Fruit fly (Drosophila melanogaster): ENCODE results near the gene S-Lap1.

S-Lap1 gene

dm6 chr3L:8667809-8668593 is 51.0 kb downstream of the S-Lap1 start (continued):
- no peak for TF ChIP-seq Fer3 (tag; optimal IDR thresholded peaks at IDR 0.05)
- TF ChIP-seq CG6813 (GFP tag; optimal IDR thresholded peaks at IDR 0.05): no peak
- peak; percentile 41; the same call in 1 of the 2 replicates for TF ChIP-seq stc (GFP tag; IDR thresholded peaks at IDR 0.05)
- TF ChIP-seq Sox100B (GFP tag; optimal IDR thresholded peaks at IDR 0.05): peak; percentile 43
- no peak for TF ChIP-seq CG8478 (optimal IDR thresholded peaks at IDR 0.05)
- TF ChIP-seq tx (GFP tag; optimal IDR thresholded peaks at IDR 0.05): no peak
- TF ChIP-seq CG12155 (GFP tag; optimal IDR thresholded peaks at IDR 0.05): no peak
- no peak for TF ChIP-seq Hr78 (GFP tag; optimal IDR thresholded peaks at IDR 0.05)
- TF ChIP-seq tin (GFP tag; optimal IDR thresholded peaks at IDR 0.05): no peak
- TF ChIP-seq fru (optimal IDR thresholded peaks at IDR 0.05): no peak
- no peak for TF ChIP-seq fd3F (GFP tag; optimal IDR thresholded peaks at IDR 0.05)
- TF ChIP-seq ase (GFP tag; IDR thresholded peaks at IDR 0.05): no peak
- TF ChIP-seq E2f1 (GFP tag; IDR thresholded peaks at IDR 0.05): 0 out of 2 replicates have a peak, but pooled peaks have one; percentile 40
- TF ChIP-seq p53 (GFP tag; optimal IDR thresholded peaks at IDR 0.05): no peak
- no peak for TF ChIP-seq NK7.1 (GFP tag; optimal IDR thresholded peaks at IDR 0.05)
- TF ChIP-seq CG18764 (GFP tag; optimal IDR thresholded peaks at IDR 0.05): no peak
- peak; percentile 69; the same call in 1 of the 2 replicates for TF ChIP-seq vvl (GFP tag; IDR thresholded peaks at IDR 0.05)
- TF ChIP-seq Oaz (GFP tag; IDR thresholded peaks at IDR 0.05): no peak
- TF ChIP-seq CG10543 (GFP tag; optimal IDR thresholded peaks at IDR 0.05): no peak
- TF ChIP-seq Lhr (GFP tag; optimal IDR thresholded peaks at IDR 0.05): no peak
- no peak for TF ChIP-seq CG9797 (GFP tag; optimal IDR thresholded peaks at IDR 0.05)
- no peak for TF ChIP-seq CG4617 (GFP tag; optimal IDR thresholded peaks at IDR 0.05; ENCODE audit: borderline replicate concordance)
- no peak for TF ChIP-seq gce (GFP tag; IDR thresholded peaks at IDR 0.05)
- TF ChIP-seq tna (GFP tag; IDR thresholded peaks at IDR 0.05; ENCODE audit: partially characterized antibody): no peak
- peak; percentile 64 for TF ChIP-seq Blimp-1 (GFP tag; optimal IDR thresholded peaks at IDR 0.05)
- no peak for TF ChIP-seq pita (GFP tag; optimal IDR thresholded peaks at IDR 0.05)
- TF ChIP-seq CG14014 (GFP tag; IDR thresholded peaks at IDR 0.05): no peak
- no peak for TF ChIP-seq CG1024 (GFP tag; IDR thresholded peaks at IDR 0.05)
- TF ChIP-seq grn (GFP tag; optimal IDR thresholded peaks at IDR 0.05): no peak
- no peak for TF ChIP-seq abd-A (tag; optimal IDR thresholded peaks at IDR 0.05)
- no peak for TF ChIP-seq CG7963 (GFP tag; IDR thresholded peaks at IDR 0.05; ENCODE audit: partially characterized antibody)
- TF ChIP-seq disco-r (GFP tag; optimal IDR thresholded peaks at IDR 0.05): no peak
- no peak for TF ChIP-seq rib (GFP tag; IDR thresholded peaks at IDR 0.05)
- TF ChIP-seq ci (GFP tag; IDR thresholded peaks at IDR 0.05): 0 out of 3 replicates have a peak, but pooled peaks have one; percentile 48
- TF ChIP-seq seq (GFP tag; IDR thresholded peaks at IDR 0.05): no peak
- TF ChIP-seq dimm (GFP tag; IDR thresholded peaks at IDR 0.05): no peak
- no peak for TF ChIP-seq CG10565 (GFP tag; optimal IDR thresholded peaks at IDR 0.05)
- no peak for TF ChIP-seq maf-S (GFP tag; optimal IDR thresholded peaks at IDR 0.05)
- TF ChIP-seq CG3838 (GFP tag; optimal IDR thresholded peaks at IDR 0.05): no peak
- TF ChIP-seq Aef1 (GFP tag; IDR thresholded peaks at IDR 0.05): no peak
- no peak for TF ChIP-seq lilli (GFP tag; optimal IDR thresholded peaks at IDR 0.05)
- TF ChIP-seq Nf-YA (GFP tag; IDR thresholded peaks at IDR 0.05): no peak
- peak; percentile 71 for TF ChIP-seq CG17829 (tag; optimal IDR thresholded peaks at IDR 0.05)
- TF ChIP-seq CG8944 (GFP tag; optimal IDR thresholded peaks at IDR 0.05): no peak
- no peak for TF ChIP-seq NC2β (GFP tag; optimal IDR thresholded peaks at IDR 0.05)
- no peak for TF ChIP-seq mirr (GFP tag; optimal IDR thresholded peaks at IDR 0.05)
- peak; percentile 43 for TF ChIP-seq CG15601 (tag; optimal IDR thresholded peaks at IDR 0.05)
- TF ChIP-seq Atf-2 (GFP tag; optimal IDR thresholded peaks at IDR 0.05): no peak
- TF ChIP-seq CG13424 (tag; optimal IDR thresholded peaks at IDR 0.05): peak; percentile 44
- no peak for TF ChIP-seq CG2875 (GFP tag; optimal IDR thresholded peaks at IDR 0.05)
- no peak for TF ChIP-seq CG3163 (GFP tag; optimal IDR thresholded peaks at IDR 0.05)

Measured in whole organism, embryonic.